Worm (Caenorhabditis elegans): ENCODE results near the gene F10D7.11.

Gene F10D7.11

DNA sequence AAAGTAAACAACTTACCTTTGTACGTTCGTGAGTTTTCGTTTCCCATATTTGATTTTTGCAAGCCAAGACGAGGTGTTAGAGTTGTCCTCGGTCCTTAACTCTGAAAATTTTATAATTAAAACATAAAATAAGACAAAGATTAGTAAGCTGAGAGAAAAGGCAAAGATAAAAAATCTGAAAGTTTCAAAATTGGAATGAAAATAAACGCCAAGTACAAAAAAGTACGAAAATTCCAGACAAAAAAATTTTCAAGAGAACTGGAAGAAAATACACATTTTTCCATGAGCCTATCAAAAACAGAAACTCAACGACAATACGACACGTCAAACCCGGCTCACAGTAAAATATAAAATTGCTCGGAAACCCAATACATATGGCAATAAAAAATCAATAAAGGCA lies 28.9 kb downstream of the F10D7.11 start, which contains the start of gene F10D7.5:
F10D7.5 (minus strand) TSS at position 101 of the 400 bp plus-strand sequence.
- TF ChIP-seq eor-1 (tag; optimal IDR thresholded peaks at IDR 0.05) (no peak), nhr-237 (tag; optimal IDR thresholded peaks at IDR 0.05) (no peak), mdl-1 (tag; optimal IDR thresholded peaks at IDR 0.05) (no peak), nhr-43 (tag; optimal IDR thresholded peaks at IDR 0.05; ENCODE audit: poor library complexity, severe bottlenecking) (no peak), egl-5 (tag; optimal IDR thresholded peaks at IDR 0.05) (no peak), elt-2 (tag; optimal IDR thresholded peaks at IDR 0.05) (no peak), ceh-16 (tag; optimal IDR thresholded peaks at IDR 0.05) (no peak), hmg-11 (tag; optimal IDR thresholded peaks at IDR 0.05) (no peak), nhr-25 (tag; optimal IDR thresholded peaks at IDR 0.05) (no peak), sea-2 (GFP tag; optimal IDR thresholded peaks at IDR 0.05) (no peak)

DNA sequence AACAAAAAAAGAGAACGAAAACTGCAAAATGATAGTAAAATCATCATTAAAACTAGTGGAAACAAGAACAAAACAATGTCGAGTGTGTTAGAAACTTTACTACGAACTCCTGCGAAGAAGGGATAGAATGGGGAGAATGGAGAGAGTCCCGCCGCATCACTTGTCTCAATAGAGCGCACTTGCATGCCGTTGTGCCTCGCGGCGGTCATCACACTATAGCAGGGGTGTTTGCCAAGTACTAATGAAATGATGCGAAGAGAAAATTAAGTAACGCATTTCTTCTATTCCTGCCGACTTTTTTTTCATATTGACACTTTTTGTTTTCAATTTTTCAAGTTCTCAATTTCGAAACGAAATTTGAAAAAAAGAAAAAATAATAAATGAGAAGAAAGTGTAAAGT lies 29.6 kb downstream of the F10D7.11 start:
- TF ChIP-seq tbx-2 (tag; optimal IDR thresholded peaks at IDR 0.05), result no peak
- no peak for TF ChIP-seq nhr-237 (tag; optimal IDR thresholded peaks at IDR 0.05)
- TF ChIP-seq ZK546.5 (tag; optimal IDR thresholded peaks at IDR 0.05), result no peak
- TF ChIP-seq ceh-9 (tag; optimal IDR thresholded peaks at IDR 0.05), result no peak
- peak; percentile 84 for TF ChIP-seq snpc-4 (tag; optimal IDR thresholded peaks at IDR 0.05)
- no peak for TF ChIP-seq ceh-28 (tag; optimal IDR thresholded peaks at IDR 0.05)
- peak; percentile 78 for TF ChIP-seq nhr-25 (tag; optimal IDR thresholded peaks at IDR 0.05)
- TF ChIP-seq elt-3 (tag; optimal IDR thresholded peaks at IDR 0.05), result no peak
- no peak for TF ChIP-seq nhr-67 (tag; optimal IDR thresholded peaks at IDR 0.05)
- peak; percentile 44 for TF ChIP-seq nhr-43 (tag; optimal IDR thresholded peaks at IDR 0.05; ENCODE audit: poor library complexity, severe bottlenecking)
- no peak for TF ChIP-seq zag-1 (tag; optimal IDR thresholded peaks at IDR 0.05)
- TF ChIP-seq elt-1 (tag; optimal IDR thresholded peaks at IDR 0.05), result no peak
- TF ChIP-seq nhr-77 (tag; optimal IDR thresholded peaks at IDR 0.05), result no peak
- TF ChIP-seq nfya-1 (tag; optimal IDR thresholded peaks at IDR 0.05; ENCODE audit: insufficient read depth), result peak; percentile 62
- peak; percentile 72 for TF ChIP-seq nhr-23 (tag; optimal IDR thresholded peaks at IDR 0.05)
- TF ChIP-seq egl-5 (tag; optimal IDR thresholded peaks at IDR 0.05), result peak; percentile 12
- no peak for TF ChIP-seq aly-2 (tag; optimal IDR thresholded peaks at IDR 0.05)
- TF ChIP-seq ama-1 (optimal IDR thresholded peaks at IDR 0.05), result no peak
- peak; percentile 92 for TF ChIP-seq pha-4 (tag; optimal IDR thresholded peaks at IDR 0.05)
- TF ChIP-seq elt-2 (tag; optimal IDR thresholded peaks at IDR 0.05), result peak; percentile 51
- peak; percentile 17 for TF ChIP-seq jun-1 (tag; optimal IDR thresholded peaks at IDR 0.05)
- no peak for TF ChIP-seq unc-62 (GFP tag; optimal IDR thresholded peaks at IDR 0.05)
- TF ChIP-seq lin-15B (tag; optimal IDR thresholded peaks at IDR 0.05), result peak; percentile 82
- peak; percentile 59 for TF ChIP-seq lin-39 (tag; optimal IDR thresholded peaks at IDR 0.05)
- no peak for TF ChIP-seq R02D3.7 (tag; optimal IDR thresholded peaks at IDR 0.05)
- no peak for TF ChIP-seq daf-12 (tag; optimal IDR thresholded peaks at IDR 0.05)
- TF ChIP-seq ztf-4 (tag; optimal IDR thresholded peaks at IDR 0.05), result no peak
- TF ChIP-seq hmg-11 (tag; optimal IDR thresholded peaks at IDR 0.05), result peak; percentile 82
- TF ChIP-seq fkh-10 (GFP tag; optimal IDR thresholded peaks at IDR 0.05), result peak; percentile 69
- no peak for TF ChIP-seq fkh-2 (tag; optimal IDR thresholded peaks at IDR 0.05)
- no peak for TF ChIP-seq skn-1 (tag; optimal IDR thresholded peaks at IDR 0.05)

DNA sequence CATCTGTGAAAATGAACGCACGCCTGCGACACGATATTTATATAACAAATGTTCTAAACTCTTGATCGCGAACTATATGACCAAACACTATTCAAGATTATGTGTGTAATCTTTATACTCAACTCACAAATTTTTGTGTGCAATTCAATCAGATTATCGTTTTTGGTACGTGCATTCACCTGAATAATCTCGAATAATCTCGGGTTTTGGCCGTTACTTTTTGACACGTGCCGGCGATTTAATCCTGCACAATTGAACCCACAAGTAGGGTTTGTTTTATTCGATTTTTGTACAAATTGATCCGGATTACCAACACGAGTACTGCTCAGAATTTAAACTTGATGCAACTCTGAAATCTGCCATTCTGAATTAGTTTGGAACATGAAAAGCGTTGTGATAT lies 33.8 kb downstream of the F10D7.11 start, which contains the start of the genes vap-1 and F11C7.2:
vap-1 (minus strand) TSS at position 101 of the 400 bp plus-strand sequence.
F11C7.2 (plus strand) TSS at position 359 of the 400 bp plus-strand sequence.
- TF ChIP-seq nhr-67 (tag; optimal IDR thresholded peaks at IDR 0.05), result no peak
- no peak for TF ChIP-seq aly-2 (tag; optimal IDR thresholded peaks at IDR 0.05)
- TF ChIP-seq nhr-237 (tag; optimal IDR thresholded peaks at IDR 0.05), result no peak
- TF ChIP-seq daf-12 (tag; optimal IDR thresholded peaks at IDR 0.05), result no peak
- no peak for TF ChIP-seq jun-1 (tag; optimal IDR thresholded peaks at IDR 0.05)
- TF ChIP-seq fkh-2 (tag; optimal IDR thresholded peaks at IDR 0.05), result no peak
- no peak for TF ChIP-seq ztf-4 (tag; optimal IDR thresholded peaks at IDR 0.05)
- no peak for TF ChIP-seq ZK546.5 (tag; optimal IDR thresholded peaks at IDR 0.05)
- TF ChIP-seq nhr-25 (tag; optimal IDR thresholded peaks at IDR 0.05), result no peak
- no peak for TF ChIP-seq ceh-82 (tag; optimal IDR thresholded peaks at IDR 0.05)
- TF ChIP-seq nfya-1 (tag; optimal IDR thresholded peaks at IDR 0.05; ENCODE audit: insufficient read depth), result no peak
- no peak for TF ChIP-seq hmg-11 (tag; optimal IDR thresholded peaks at IDR 0.05)
- TF ChIP-seq fkh-10 (GFP tag; optimal IDR thresholded peaks at IDR 0.05), result no peak
- TF ChIP-seq nhr-23 (tag; optimal IDR thresholded peaks at IDR 0.05), result no peak

DNA sequence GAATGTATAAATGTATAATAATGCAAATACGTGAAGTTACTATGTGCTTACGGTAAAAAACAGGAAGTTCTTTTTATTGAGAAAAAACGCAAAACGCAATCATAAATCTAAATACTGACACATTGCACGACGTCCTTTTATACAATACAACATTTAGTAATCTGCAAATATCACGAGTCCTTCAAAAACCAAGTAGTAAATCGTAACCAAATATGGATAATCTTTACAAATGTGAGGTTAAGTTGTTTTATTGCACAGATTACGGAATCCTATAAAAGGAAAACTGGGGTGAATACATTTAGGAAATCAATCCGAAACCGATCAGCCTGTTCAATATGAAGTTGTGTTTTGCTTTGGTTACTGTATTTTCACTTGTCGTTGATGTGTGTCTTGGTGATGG lies 35.7 kb downstream of the F10D7.11 start, which contains the start of gene F11C7.7:
F11C7.7 (plus strand) TSS at position 301 of the 400 bp plus-strand sequence.
- TF ChIP-seq unc-62 (GFP tag; optimal IDR thresholded peaks at IDR 0.05), result no peak
- TF ChIP-seq jun-1 (tag; optimal IDR thresholded peaks at IDR 0.05), result no peak
- no peak for TF ChIP-seq pha-4 (tag; optimal IDR thresholded peaks at IDR 0.05)
- TF ChIP-seq mdl-1 (tag; optimal IDR thresholded peaks at IDR 0.05), result no peak
- no peak for TF ChIP-seq pqm-1 (tag; optimal IDR thresholded peaks at IDR 0.05)
- no peak for TF ChIP-seq mml-1 (tag; optimal IDR thresholded peaks at IDR 0.05)
- no peak for TF ChIP-seq egl-5 (tag; optimal IDR thresholded peaks at IDR 0.05)
- TF ChIP-seq nhr-28 (tag; optimal IDR thresholded peaks at IDR 0.05), result no peak
- TF ChIP-seq nfya-1 (tag; optimal IDR thresholded peaks at IDR 0.05; ENCODE audit: insufficient read depth), result no peak
- no peak for TF ChIP-seq eor-1 (tag; optimal IDR thresholded peaks at IDR 0.05)
- TF ChIP-seq tbx-2 (tag; optimal IDR thresholded peaks at IDR 0.05), result no peak
- no peak for TF ChIP-seq nhr-23 (tag; optimal IDR thresholded peaks at IDR 0.05)
- no peak for TF ChIP-seq snpc-4 (tag; optimal IDR thresholded peaks at IDR 0.05)
- no peak for TF ChIP-seq fkh-2 (tag; optimal IDR thresholded peaks at IDR 0.05)
- no peak for TF ChIP-seq nhr-67 (tag; optimal IDR thresholded peaks at IDR 0.05)
- TF ChIP-seq zag-1 (tag; optimal IDR thresholded peaks at IDR 0.05), result no peak
- no peak for TF ChIP-seq daf-12 (tag; optimal IDR thresholded peaks at IDR 0.05)
- TF ChIP-seq ceh-16 (tag; optimal IDR thresholded peaks at IDR 0.05), result no peak
- TF ChIP-seq nhr-76 (tag; optimal IDR thresholded peaks at IDR 0.05), result no peak
